Worm (Caenorhabditis elegans) whole organism, mixed stage, embryonic: ENCODE data around the gene gcy-12.
"Not testable (repeated sequence)": the region's sequence is repeated elsewhere in the genome, so short reads cannot be mapped to it uniquely, and the experiment has no call there.

Experiments used
- M03D4.4 ChIP-seq: sonication (generic microtip); optimal IDR thresholded peaks from 2 replicates; lab custom pipeline; 2017; ENCODE audit warnings: mild to moderate bottlenecking, missing genetic modification characterization, missing compliant biosample characterization
- ceh-39 ChIP-seq: fragments of 150-350 bp; optimal IDR thresholded peaks from 2 replicates; lab custom pipeline; 2014; ENCODE audit warnings: missing biosample characterization, missing genetic modification characterization
- ceh-43 ChIP-seq: fragments of 200-800 bp; sonication (Bioruptor generic); optimal IDR thresholded peaks from 2 replicates; lab custom pipeline; 2018; ENCODE audit warnings: mild to moderate bottlenecking, missing genetic modification characterization, moderate library complexity, missing compliant biosample characterization
- ces-1 ChIP-seq: fragments of 150-350 bp; optimal IDR thresholded peaks from 2 replicates; lab custom pipeline; 2014; ENCODE audit warnings: missing biosample characterization, missing genetic modification reagents, missing genetic modification characterization
- cnd-1 ChIP-seq: fragments of 200-800 bp; sonication (Bioruptor generic); optimal IDR thresholded peaks from 2 replicates; lab custom pipeline; 2018; ENCODE audit warnings: mild to moderate bottlenecking, missing genetic modification characterization, missing compliant biosample characterization
- elt-1 ChIP-seq: sonication (generic microtip); optimal IDR thresholded peaks from 2 replicates; lab custom pipeline; 2017; ENCODE audit warnings: missing genetic modification characterization, mild to moderate bottlenecking, missing compliant biosample characterization, antibody characterized with exemption, moderate library complexity, borderline replicate concordance; ENCODE audit not compliant: insufficient read depth
- elt-3 ChIP-seq: fragments of 150-350 bp; optimal IDR thresholded peaks from 2 replicates; lab custom pipeline; 2014; ENCODE audit warnings: missing biosample characterization, missing genetic modification characterization
- flh-1 ChIP-seq: fragments of 200-800 bp; sonication (Bioruptor generic); optimal IDR thresholded peaks from 2 replicates; lab custom pipeline; 2018; ENCODE audit warnings: mild to moderate bottlenecking, missing genetic modification characterization, moderate library complexity, missing compliant biosample characterization
- ham-2 ChIP-seq: fragments of 200-800 bp; sonication (Bioruptor generic); optimal IDR thresholded peaks from 2 replicates; lab custom pipeline; 2018; ENCODE audit warnings: mild to moderate bottlenecking, missing genetic modification characterization, missing compliant biosample characterization
- hlh-1 ChIP-seq: fragments of 150-350 bp; optimal IDR thresholded peaks from 2 replicates; lab custom pipeline; 2014; ENCODE audit warnings: missing biosample characterization, missing genetic modification reagents, missing genetic modification characterization
- lin-13 ChIP-seq: fragments of 150-350 bp; optimal IDR thresholded peaks from 2 replicates; lab custom pipeline; 2014; ENCODE audit warnings: missing biosample characterization, missing genetic modification characterization
- lin-32 ChIP-seq: fragments of 200-800 bp; sonication (Bioruptor generic); optimal IDR thresholded peaks from 2 replicates; lab custom pipeline; 2018; ENCODE audit warnings: mild to moderate bottlenecking, missing genetic modification characterization, missing compliant biosample characterization
- lsy-2 ChIP-seq: fragments of 150-350 bp; optimal IDR thresholded peaks from 2 replicates; lab custom pipeline; 2014; ENCODE audit warnings: missing biosample characterization, missing genetic modification characterization
- mab-5 ChIP-seq: fragments of 150-350 bp; optimal IDR thresholded peaks from 2 replicates; lab custom pipeline; 2014; ENCODE audit warnings: missing biosample characterization, missing genetic modification characterization
- mep-1 ChIP-seq: fragments of 150-350 bp; optimal IDR thresholded peaks from 2 replicates; lab custom pipeline; 2017; ENCODE audit warnings: missing biosample characterization, missing genetic modification reagents, missing genetic modification characterization, inconsistent platforms
- mls-2 ChIP-seq: sonication (generic microtip); optimal IDR thresholded peaks from 2 replicates; lab custom pipeline; 2016; ENCODE audit warnings: mild to moderate bottlenecking, missing genetic modification characterization, moderate library complexity, missing compliant biosample characterization
- nhr-12 ChIP-seq: fragments of 150-350 bp; optimal IDR thresholded peaks from 2 replicates; lab custom pipeline; 2014; ENCODE audit warnings: missing biosample characterization, missing genetic modification characterization
- nhr-237 ChIP-seq: fragments of 150-350 bp; optimal IDR thresholded peaks from 2 replicates; lab custom pipeline; 2014; ENCODE audit warnings: missing biosample characterization, missing genetic modification characterization
- nhr-76 ChIP-seq: sonication (generic microtip); optimal IDR thresholded peaks from 2 replicates; lab custom pipeline; 2017; ENCODE audit warnings: missing biosample characterization, missing genetic modification characterization
- pha-4 ChIP-seq: fragments of 150-350 bp; optimal IDR thresholded peaks from 2 replicates; lab custom pipeline; 2018; ENCODE audit warnings: missing biosample characterization, missing genetic modification reagents, missing genetic modification characterization
- snpc-4 ChIP-seq: fragments of 150-350 bp; optimal IDR thresholded peaks from 2 replicates; lab custom pipeline; 2014; ENCODE audit warnings: missing biosample characterization, missing genetic modification characterization
- tbx-8 ChIP-seq: fragments of 200-800 bp; sonication (Bioruptor generic); optimal IDR thresholded peaks from 2 replicates; lab custom pipeline; 2018; ENCODE audit warnings: mild to moderate bottlenecking, missing genetic modification characterization, moderate library complexity, missing compliant biosample characterization
- unc-120 ChIP-seq: sonication (generic microtip); optimal IDR thresholded peaks from 2 replicates; lab custom pipeline; 2017; ENCODE audit warnings: missing genetic modification characterization, missing compliant biosample characterization; ENCODE audit not compliant: poor library complexity, severe bottlenecking
- unc-62 ChIP-seq: fragments of 150-350 bp; optimal IDR thresholded peaks from 2 replicates; lab custom pipeline; 2014; ENCODE audit warnings: missing biosample characterization, missing genetic modification reagents, missing genetic modification characterization
- zip-8 ChIP-seq: fragments of 150-350 bp; optimal IDR thresholded peaks from 2 replicates; lab custom pipeline; 2014; ENCODE audit warnings: missing biosample characterization, missing genetic modification characterization
- ztf-11 ChIP-seq: fragments of 150-350 bp; optimal IDR thresholded peaks from 2 replicates; lab custom pipeline; 2014; ENCODE audit warnings: missing biosample characterization, missing genetic modification characterization

The gcy-12 gene

DNA sequence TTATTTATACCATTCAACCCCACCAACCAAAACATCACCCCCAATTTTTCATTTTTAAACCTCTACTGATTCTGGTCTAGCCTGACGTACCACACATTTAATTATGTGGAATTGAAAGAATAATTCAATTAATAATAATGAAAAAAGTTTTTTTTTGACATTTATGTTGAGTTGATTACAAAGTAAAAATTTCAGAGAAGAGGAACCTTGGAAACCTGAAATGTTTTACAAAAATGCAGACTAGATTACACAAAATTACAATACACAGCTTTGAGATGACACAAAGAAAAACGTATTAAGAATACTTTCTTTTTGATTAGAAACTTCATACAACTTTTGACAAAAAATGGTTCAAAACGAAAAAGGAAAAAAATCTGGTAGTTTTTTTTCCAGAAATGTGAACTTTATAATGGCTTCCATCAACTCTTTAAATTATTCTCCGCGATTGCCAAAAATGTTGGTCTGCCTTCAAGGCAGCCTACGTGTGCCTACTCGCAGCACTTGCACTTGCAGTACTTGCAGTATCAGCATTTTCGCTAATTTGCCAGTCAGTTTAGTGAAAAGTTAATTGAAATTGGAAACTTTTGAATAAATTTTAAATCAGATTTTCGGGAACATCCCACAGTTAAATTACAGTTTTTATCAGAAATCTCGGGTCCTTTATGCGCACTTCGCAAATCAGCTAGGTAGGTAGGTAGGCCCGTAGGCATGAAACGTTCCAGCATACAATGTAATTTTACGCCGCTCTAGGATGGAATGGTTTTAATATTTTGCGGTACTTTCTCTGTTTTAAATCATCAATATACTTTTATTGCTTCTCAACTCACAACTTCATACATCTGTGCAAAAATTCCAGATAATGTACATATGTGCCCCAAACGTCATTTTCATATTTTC is 29.1 kb downstream of the gcy-12 start:
- TF ChIP-seq ces-1 (GFP tag; lab: Kevin White, UChicago) (peak; percentile 42), ceh-43 (GFP tag; lab: Kevin White, UChicago) (no peak)

DNA sequence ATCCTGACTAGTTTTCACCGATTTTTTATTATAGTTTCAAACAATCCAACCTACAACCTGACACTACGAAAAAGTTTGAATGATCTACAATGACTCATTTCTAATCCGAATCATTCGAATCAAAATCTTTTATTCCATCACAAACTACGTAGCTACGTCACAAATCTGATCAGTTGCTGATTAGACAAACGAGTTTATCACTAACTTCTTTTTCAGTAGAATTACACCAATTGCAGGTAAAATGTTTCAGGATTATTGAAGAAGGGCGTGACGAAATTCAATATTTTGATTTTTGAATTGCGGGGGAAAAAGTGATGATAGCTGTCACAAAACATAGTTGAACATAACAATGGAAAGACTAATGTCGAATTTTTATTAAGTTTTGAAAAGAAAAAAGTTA is 29.7 kb downstream of the gcy-12 start:
- TF ChIP-seq unc-62 (GFP tag; lab: Kevin White, UChicago) (no peak), nhr-76 (tag; lab: Kevin White, UChicago) (no peak), ceh-43 (GFP tag; lab: Kevin White, UChicago) (no peak)

DNA sequence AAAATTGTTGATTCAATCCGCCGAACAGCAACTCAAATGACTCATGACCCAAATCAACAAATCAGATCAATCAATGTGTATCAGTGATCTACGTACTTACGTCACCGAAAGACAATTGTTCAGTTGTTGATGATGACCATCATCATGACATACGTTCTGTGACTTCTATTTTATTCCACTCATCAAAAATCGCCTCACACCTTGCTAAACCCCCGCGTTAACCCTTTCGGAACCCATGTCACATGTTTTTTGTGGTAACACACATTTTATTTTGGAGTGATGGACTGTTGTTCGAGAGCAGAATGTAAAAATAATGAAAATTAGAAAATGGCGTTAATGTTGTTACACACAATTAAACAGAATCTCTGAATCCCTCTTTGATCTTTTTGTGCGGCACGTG is 30.6 kb downstream of the gcy-12 start:
- TF ChIP-seq ztf-11 (tag; lab: Kevin White, UChicago) (no peak), zip-8 (no peak), cnd-1 (tag; lab: Kevin White, UChicago) (no peak), mls-2 (tag; lab: Kevin White, UChicago) (no peak), hlh-1 (tag; lab: Kevin White, UChicago) (no peak), elt-1 (no peak)

DNA sequence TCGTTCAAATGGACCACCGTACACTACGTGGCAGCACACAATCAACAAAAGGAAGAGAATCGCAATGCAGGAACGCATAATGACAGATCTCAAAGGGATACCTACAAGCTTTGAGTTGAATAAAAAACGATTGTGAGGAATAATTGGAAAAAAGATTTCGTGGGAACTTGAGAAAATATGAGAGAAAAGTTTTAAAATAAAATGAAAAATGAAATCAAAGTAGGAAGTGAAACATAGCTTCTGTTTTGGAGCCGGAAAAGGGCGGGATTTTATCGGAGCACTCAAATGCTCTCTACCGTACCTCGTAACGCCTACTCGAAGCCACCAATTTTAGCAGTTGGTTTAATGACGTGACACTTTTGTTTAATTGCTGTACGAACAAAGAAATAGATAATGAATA is 32.9 kb downstream of the gcy-12 start, which contains the start of gene F09E5.14:
Gene F09E5.14 (minus strand): TSS at position 101 of the 400 bp plus-strand sequence.
- TF ChIP-seq zip-8 = no peak
- no peak for TF ChIP-seq mab-5 (tag; lab: Kevin White, UChicago)

DNA sequence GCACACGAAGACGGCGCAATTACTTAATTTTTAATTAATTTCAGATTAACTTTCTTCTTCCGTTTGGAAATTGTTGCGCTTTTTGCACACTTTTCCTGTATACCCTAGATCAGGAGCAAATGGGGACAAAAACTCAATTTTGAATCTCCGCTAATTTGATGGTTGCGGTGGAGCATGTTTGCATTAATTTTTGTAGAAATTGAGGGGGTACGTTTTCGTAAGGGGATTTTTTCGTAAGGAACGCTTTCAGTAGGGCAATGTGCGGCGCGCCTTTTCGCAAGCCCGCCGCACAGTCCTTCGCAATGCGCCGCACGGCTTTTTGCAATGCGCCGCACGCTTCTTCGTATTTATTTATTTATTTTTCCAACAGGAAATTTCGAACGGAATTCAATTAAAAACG is 34.5 kb downstream of the gcy-12 start:
- TF ChIP-seq unc-120 (tag; lab: Kevin White, UChicago) (peak; percentile 21), nhr-237 (tag; lab: Kevin White, UChicago) (peak; percentile 17), pha-4 (tag; lab: Kevin White, UChicago) (peak; percentile 50), mep-1 (peak; percentile 53), hlh-1 (tag; lab: Kevin White, UChicago) (peak; percentile 33), lsy-2 (tag; lab: Kevin White, UChicago) (peak; percentile 29), ces-1 (GFP tag; lab: Kevin White, UChicago) (peak; percentile 73), lin-13 (tag; lab: Kevin White, UChicago) (peak; percentile 44)
- TF ChIP-seq, all 35 proteins: peak for 8; not testable (repeated sequence) for 27

DNA sequence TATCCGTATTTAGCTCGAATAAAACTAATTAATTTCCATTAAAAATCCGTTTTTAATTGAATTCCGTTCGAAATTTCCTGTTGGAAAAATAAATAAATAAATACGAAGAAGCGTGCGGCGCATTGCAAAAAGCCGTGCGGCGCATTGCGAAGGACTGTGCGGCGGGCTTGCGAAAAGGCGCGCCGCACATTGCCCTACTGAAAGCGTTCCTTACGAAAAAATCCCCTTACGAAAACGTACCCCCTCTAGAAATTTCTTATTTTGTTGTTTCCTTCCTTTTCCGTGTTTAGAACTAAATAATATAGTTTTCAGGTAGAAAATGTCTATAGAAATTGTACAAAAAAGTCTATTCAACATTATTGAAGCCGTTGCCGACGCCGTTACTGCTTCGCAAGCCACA is 38.5 kb downstream of the gcy-12 start, which contains the start of gene F09E5.8:
Gene F09E5.8 (plus strand): TSS at position 313 of the 400 bp plus-strand sequence.
- TF ChIP-seq nhr-12, unc-120, elt-3 (tag; lab: Kevin White, UChicago): not testable (repeated sequence)

DNA sequence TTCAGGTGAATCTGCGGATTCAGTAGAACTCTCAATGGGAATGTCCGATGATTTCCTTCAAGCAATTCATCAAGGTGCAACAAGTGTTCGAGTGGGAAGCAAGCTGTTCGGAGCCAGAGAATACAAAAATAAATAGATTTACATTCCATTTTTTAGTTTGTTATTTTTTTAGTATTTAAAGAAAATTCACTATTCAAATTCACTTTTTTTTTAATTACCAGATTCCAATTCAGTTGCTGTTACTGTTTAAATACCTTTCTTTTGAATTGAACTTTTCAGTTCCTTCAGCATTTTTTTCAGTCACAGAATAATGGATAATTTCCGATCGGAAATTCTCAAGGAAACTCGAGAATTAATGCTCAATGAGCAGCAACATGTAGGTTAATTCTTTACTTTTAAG is 40.0 kb downstream of the gcy-12 start, which contains the start of gene F09E5.7:
Gene F09E5.7 (plus strand): TSS at position 301 of the 400 bp plus-strand sequence.
- TF ChIP-seq nhr-76 (tag; lab: Kevin White, UChicago) (no peak), snpc-4 (no peak), tbx-8 (GFP tag; lab: Kevin White, UChicago) (no peak), elt-3 (tag; lab: Kevin White, UChicago) (no peak), flh-1 (no peak), ceh-39 (tag; lab: Kevin White, UChicago) (no peak), lin-32 (no peak), unc-120 (tag; lab: Kevin White, UChicago) (no peak), ztf-11 (tag; lab: Kevin White, UChicago) (no peak), unc-62 (GFP tag; lab: Kevin White, UChicago) (no peak), M03D4.4 (no peak), mep-1 (no peak), zip-8 (no peak), pha-4 (tag; lab: Kevin White, UChicago) (no peak), ham-2 (GFP tag; lab: Kevin White, UChicago) (no peak)
